Worm (Caenorhabditis elegans): ENCODE measurements around the gene T21B10.3.

The T21B10.3 gene

DNA sequence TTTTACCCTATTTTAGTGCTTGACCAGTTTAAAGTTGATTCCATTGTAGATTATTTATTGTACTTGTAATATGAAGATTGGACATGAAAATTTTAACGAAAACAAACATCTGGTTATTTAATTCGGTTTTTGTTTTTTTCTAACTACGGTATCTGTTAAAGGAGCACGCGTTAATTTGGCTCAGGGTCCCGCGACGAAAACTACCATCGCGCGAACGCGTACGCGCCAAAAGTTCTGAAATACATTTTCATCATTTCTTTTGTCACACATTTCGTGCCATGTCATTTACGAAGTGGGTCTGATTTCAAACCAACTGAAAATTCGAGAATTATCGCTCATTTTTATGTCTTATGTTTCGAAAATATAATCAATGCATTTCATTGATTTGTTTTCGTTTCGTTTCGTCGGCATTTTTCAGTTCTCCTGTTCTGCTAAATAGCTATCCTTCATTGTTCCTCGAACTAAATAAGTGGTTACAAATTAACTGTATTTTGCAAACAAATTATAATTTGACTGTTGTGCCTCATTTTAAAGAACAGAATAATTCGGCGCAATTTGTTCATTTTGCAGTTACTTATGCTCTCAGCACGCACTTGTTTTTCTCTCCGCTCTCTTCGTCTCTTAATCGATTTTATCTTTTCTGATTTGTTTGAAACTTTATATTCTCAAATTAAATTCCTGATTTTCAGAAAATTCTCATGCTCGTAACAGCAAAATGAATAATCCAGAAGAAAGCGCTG is at the start of gene T21B10.3:
Gene T21B10.3 (plus strand): TSS at position 690 of the 740 bp plus-strand sequence.
- no peak for TF ChIP-seq unc-62 (GFP tag; optimal IDR thresholded peaks at IDR 0.05)

- TF ChIP-seq unc-62 (GFP tag; optimal IDR thresholded peaks at IDR 0.05) = no peak
These were observed 44.6 kb upstream of the T21B10.3 start for ce11 chrII:8889589-8889988.

DNA sequence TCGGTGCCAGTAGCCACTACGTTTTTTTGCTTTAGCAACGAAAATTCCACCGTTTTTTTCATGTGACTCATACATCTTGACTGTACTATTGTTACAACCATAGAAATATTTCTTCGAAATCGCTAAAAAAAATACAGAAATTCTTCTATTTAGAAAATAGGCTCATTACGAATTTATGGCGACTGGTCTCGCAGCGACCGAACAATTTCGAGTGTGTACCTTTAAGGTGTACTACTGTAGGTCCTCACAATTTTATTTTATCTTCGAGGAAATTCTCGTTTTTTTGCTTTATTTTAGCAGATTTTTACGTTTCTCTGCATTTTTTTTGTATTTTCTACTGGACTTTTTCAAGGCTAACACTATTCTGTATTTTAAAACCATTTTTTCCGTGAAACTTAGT is 44.2 kb upstream of the T21B10.3 start:
- no peak for TF ChIP-seq unc-62 (GFP tag; optimal IDR thresholded peaks at IDR 0.05)

DNA sequence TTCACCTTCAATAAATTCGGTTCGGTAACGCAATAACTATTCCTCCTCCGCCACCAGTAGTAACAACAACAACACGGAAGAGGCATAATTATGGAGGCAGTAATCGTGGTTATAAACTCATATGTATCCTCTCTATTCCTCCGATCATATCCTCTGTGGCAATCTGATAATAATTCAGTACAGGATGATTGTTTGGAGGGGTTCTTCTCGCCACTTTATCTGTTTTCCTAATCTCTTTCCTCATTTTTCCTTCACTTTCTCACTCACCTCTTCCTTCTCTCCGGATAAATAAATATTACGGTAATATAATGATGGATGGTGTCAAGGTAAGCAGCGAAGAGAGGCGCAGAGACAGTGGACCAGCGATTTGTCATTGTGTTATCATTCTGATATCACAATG is 43.7 kb upstream of the T21B10.3 start:
- TF ChIP-seq unc-62 (GFP tag; optimal IDR thresholded peaks at IDR 0.05) = no peak

DNA sequence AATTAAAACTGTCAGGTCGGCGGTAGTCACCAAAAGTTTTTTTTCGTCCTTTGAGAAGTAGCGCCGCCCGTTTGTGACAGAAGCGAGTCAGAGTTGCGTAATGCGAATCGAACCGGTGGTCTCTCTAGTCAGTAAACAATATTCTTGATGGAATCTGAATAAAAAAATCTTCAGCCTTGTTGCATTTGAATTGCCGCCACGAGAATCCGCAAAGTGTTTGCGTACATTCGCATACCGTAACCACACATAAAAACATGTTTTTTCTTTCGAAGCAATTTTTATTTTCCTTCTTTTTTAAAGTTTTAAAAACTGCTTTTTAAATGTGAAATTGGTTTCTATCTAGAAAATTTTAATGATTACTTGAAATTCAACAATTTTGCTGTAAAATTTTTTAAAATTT is 43.1 kb upstream of the T21B10.3 start:
- no peak for TF ChIP-seq unc-62 (GFP tag; optimal IDR thresholded peaks at IDR 0.05)

ce11 chrII:8891606-8892005 is 42.6 kb upstream of the T21B10.3 start:
- TF ChIP-seq unc-62 (GFP tag; optimal IDR thresholded peaks at IDR 0.05) = no peak

DNA sequence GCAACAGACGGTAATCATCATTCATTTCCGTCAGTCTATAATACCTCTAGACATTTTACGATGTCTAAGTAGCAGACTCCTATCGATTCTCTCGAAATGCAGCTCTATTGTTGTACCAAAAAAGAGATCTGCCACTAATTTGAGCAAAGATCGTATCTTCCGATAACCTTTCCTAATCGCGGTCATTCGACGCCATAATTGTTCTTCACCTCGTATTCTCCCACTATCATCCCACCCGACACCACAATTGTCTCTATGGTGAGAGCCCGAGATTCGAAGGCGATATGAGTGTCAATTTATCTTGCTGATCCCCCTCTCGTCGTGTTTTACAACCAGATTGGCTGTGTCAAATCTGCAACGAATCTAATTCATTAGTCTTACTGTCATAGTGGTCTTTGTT is 38.8 kb upstream of the T21B10.3 start:
- no peak for TF ChIP-seq unc-62 (GFP tag; optimal IDR thresholded peaks at IDR 0.05)

DNA sequence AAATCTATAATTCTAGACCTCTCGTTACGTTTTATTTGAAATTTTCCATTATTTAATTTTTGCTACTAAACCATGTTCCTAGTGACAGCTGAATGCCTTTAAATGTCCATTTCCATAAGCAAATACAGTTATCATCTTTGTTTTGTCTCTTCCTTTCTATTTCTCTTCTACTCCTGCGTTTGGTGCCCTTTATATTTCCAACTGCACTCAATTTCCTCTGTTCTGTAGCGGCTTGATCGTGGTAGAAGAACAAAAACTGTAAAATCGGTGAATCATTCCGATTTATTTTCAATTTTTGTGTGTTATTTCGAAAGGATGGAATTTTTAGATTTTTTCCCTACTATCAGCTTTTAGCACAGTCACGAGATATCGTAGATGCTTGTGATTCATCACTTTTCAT is 38.3 kb upstream of the T21B10.3 start:
- TF ChIP-seq unc-62 (GFP tag; optimal IDR thresholded peaks at IDR 0.05) = no peak

DNA sequence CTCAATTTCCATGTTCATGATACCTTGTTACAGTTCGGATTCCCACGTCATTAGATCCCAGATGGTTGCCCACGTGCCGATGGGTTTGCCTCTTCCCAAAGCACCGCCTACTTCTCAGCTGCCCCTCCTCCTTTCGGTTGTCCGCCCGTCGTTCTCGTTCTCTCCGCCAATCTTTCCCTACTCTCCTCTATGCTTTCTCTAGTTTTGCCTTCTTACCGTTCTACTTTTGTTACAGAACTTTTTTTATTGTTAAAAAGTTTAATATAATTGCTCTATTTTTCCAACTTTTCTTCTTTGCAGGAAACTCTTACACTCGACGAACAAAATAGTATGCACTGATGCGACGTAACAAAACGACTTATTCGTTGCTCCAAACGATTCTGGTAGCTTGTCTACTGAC is 37.6 kb upstream of the T21B10.3 start, which contains the start of gene lat-1:
Gene lat-1 (plus strand): TSS at position 301 of the 400 bp plus-strand sequence.
- no peak for TF ChIP-seq unc-62 (GFP tag; optimal IDR thresholded peaks at IDR 0.05)

ce11 chrII:8897244-8897643 is 36.9 kb upstream of the T21B10.3 start:
- no peak for TF ChIP-seq unc-62 (GFP tag; optimal IDR thresholded peaks at IDR 0.05)

DNA sequence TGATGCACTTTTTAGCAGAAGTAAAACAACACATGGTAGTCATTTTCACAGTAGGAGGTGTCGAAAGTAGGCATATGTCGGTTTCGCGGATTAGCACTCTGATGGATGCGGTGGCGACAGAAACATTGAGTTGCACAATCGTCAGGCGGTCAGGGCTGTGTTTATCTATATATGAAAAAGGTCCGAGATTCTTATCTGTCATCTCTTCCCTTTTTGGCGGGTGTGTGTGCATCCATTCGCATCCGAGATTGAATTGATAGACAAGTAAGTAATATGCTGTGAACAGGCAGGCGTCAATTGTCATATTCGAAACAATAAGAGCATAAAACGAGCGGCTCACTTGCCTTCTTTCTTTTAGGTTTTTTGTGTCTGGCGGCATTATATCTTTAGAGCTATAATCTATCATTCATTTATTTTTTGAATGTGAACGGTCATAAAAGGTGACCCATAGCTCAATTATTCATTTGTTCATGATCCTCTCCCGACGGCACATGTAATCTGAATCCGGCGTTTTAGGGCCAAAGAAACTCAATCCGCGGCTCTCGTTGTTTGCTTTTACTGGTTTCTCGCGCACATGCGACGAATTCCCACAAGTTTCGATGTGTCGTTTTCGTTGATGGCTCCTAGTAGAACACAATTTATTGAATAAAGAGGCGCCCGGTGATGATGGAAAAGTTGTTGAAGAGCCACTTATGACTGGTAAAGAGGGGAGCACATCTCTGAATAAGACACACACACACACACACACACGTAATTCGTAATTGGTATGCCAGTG is 35.4 kb upstream of the T21B10.3 start:
- no peak for TF ChIP-seq unc-62 (GFP tag; optimal IDR thresholded peaks at IDR 0.05)

DNA sequence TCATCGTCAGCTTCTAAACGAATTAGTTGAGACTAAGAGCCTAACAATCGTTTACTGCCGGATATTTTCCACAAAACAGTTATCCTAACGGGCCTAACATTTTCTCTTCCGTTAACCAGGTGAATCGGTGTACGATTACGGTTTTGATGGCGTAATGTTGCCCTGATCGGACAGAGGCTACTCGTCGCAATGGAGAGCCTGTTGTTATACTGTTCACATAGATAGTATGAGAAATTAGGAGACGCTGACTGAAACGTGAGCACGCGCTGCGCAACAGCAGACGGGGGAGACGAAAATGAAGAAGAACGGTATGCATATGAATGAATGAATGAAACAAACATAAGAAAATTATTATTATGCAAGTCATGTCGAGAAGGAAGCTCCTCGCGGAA is 34.8 kb upstream of the T21B10.3 start:
- no peak for TF ChIP-seq unc-62 (GFP tag; optimal IDR thresholded peaks at IDR 0.05)

DNA sequence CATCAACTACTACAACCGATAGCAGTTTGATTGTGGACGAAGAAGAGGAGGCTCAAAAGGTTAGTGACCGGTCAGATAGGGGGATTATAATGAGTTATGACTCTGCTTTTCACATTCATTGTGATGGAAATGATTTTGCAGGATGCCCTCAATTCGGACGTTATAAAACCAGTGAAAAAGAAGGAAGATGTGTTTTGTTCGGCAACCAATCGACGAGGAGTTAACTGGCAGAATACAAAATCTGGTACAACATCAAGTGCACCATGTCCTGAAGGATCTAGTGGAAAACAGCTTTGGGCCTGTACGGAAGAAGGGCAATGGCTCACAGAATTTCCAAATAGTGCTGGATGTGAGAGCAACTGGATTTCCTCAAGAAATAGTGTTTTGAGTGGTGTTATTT is 30.3 kb upstream of the T21B10.3 start:
- no peak for TF ChIP-seq unc-62 (GFP tag; optimal IDR thresholded peaks at IDR 0.05)

- TF ChIP-seq unc-62 (GFP tag; optimal IDR thresholded peaks at IDR 0.05) = no peak
These were observed 22.3 kb upstream of the T21B10.3 start, which contains the start of gene B0457.4 for ce11 chrII:8911929-8912328. Gene B0457.4 (minus strand): TSS chrII:8912029.

- TF ChIP-seq unc-62 (GFP tag; optimal IDR thresholded peaks at IDR 0.05) = no peak
These were observed 21.6 kb upstream of the T21B10.3 start for ce11 chrII:8912523-8913017.

DNA sequence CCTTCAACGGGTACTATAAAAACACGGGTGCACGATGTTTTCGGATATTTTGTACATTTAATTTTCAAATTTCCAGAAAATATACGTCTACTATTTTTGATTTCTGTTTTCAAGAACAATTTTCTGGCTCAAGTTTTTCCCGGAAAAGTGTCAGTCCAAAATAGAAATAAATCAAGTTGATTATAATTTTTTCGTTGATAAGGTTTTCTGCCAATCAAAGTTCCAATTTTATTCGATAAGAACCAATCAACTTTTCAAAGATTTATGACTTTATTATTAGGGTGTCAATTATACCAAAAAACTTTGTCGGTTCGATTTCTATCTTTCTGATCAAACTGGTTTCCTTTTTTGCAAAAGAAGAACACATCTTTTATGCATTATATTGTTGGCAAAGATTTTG is 19.5 kb upstream of the T21B10.3 start:
- TF ChIP-seq unc-62 (GFP tag; optimal IDR thresholded peaks at IDR 0.05) = no peak

- TF ChIP-seq unc-62 (GFP tag; optimal IDR thresholded peaks at IDR 0.05) = no peak
These were observed 17.5 kb upstream of the T21B10.3 start for ce11 chrII:8916656-8917055.
